Fruit fly (Drosophila melanogaster): Measurements from ENCODE around the gene Spg7.

Gene Spg7

dm6 chrX:2714730-2715129 lies 16.7 kb upstream of the Spg7 start (continued):
- TF ChIP-seq CG31224 (GFP tag; IDR thresholded peaks at IDR 0.05) (no peak), CG13894 (tag; optimal IDR thresholded peaks at IDR 0.05) (no peak), pita (GFP tag; optimal IDR thresholded peaks at IDR 0.05) (no peak), eve (GFP tag; optimal IDR thresholded peaks at IDR 0.05) (no peak), Mrtf (GFP tag; IDR thresholded peaks at IDR 0.05) (no peak), Hand (GFP tag; optimal IDR thresholded peaks at IDR 0.05) (no peak), CG6272 (GFP tag; IDR thresholded peaks at IDR 0.05) (no peak), mld (GFP tag; IDR thresholded peaks at IDR 0.05; ENCODE audit: partially characterized antibody) (no peak), gt (GFP tag; IDR thresholded peaks at IDR 0.05) (no peak), CG9876 (GFP tag; optimal IDR thresholded peaks at IDR 0.05) (no peak), Blimp-1 (GFP tag; optimal IDR thresholded peaks at IDR 0.05) (no peak), Myb (GFP tag; optimal IDR thresholded peaks at IDR 0.05) (peak; percentile 60), fu2 (GFP tag; optimal IDR thresholded peaks at IDR 0.05) (no peak), CG6654 (GFP tag; optimal IDR thresholded peaks at IDR 0.05) (no peak), jumu (GFP tag; optimal IDR thresholded peaks at IDR 0.05) (no peak), oc (tag; optimal IDR thresholded peaks at IDR 0.05) (no peak), CG9797 (GFP tag; optimal IDR thresholded peaks at IDR 0.05) (no peak), gem (tag; optimal IDR thresholded peaks at IDR 0.05) (no peak), Kr (GFP tag; optimal IDR thresholded peaks at IDR 0.05) (no peak), CG15073 (GFP tag; optimal IDR thresholded peaks at IDR 0.05) (no peak), NK7.1 (GFP tag; optimal IDR thresholded peaks at IDR 0.05) (no peak), CG7357 (GFP tag; IDR thresholded peaks at IDR 0.05) (no peak), gce (GFP tag; IDR thresholded peaks at IDR 0.05) (no peak), pros (GFP tag; optimal IDR thresholded peaks at IDR 0.05) (no peak), sna (GFP tag; IDR thresholded peaks at IDR 0.05; ENCODE audit: partially characterized antibody) (peak; percentile 46; the same call in 1 of the 2 replicates), Ssrp (tag; optimal IDR thresholded peaks at IDR 0.05) (no peak), Oaz (GFP tag; IDR thresholded peaks at IDR 0.05) (no peak), Hr51 (GFP tag; optimal IDR thresholded peaks at IDR 0.05) (no peak), fru (optimal IDR thresholded peaks at IDR 0.05) (no peak), Nf-YC (tag; optimal IDR thresholded peaks at IDR 0.05) (no peak), Usf (GFP tag; optimal IDR thresholded peaks at IDR 0.05) (no peak), crp (GFP tag; optimal IDR thresholded peaks at IDR 0.05) (no peak), D (optimal IDR thresholded peaks at IDR 0.05) (no peak), D (GFP tag; optimal IDR thresholded peaks at IDR 0.05) (no peak), zfh2 (GFP tag; optimal IDR thresholded peaks at IDR 0.05) (peak; percentile 30), ewg (GFP tag; optimal IDR thresholded peaks at IDR 0.05) (no peak), pan (optimal IDR thresholded peaks at IDR 0.05) (no peak), pan (GFP tag; optimal IDR thresholded peaks at IDR 0.05 in 1 of 2, IDR thresholded peaks at IDR 0.05 in 1 of 2) (no peak), scrt (GFP tag; optimal IDR thresholded peaks at IDR 0.05) (no peak), zen2 (GFP tag; IDR thresholded peaks at IDR 0.05; ENCODE audit: partially characterized antibody) (no peak), abd-A (tag; optimal IDR thresholded peaks at IDR 0.05) (no peak), jing (GFP tag; optimal IDR thresholded peaks at IDR 0.05) (no peak), sug (tag; optimal IDR thresholded peaks at IDR 0.05) (no peak), jigr1 (GFP tag; IDR thresholded peaks at IDR 0.05) (no peak), CG7963 (GFP tag; IDR thresholded peaks at IDR 0.05; ENCODE audit: partially characterized antibody) (0 out of 3 replicates have a peak, but pooled peaks have one; percentile 5), CG1024 (GFP tag; IDR thresholded peaks at IDR 0.05) (no peak), sim (GFP tag; IDR thresholded peaks at IDR 0.05) (no peak), dysf (GFP tag; IDR thresholded peaks at IDR 0.05) (0 out of 3 replicates have a peak, but pooled peaks have one; percentile 45), emc (GFP tag; optimal IDR thresholded peaks at IDR 0.05) (no peak), Xrp1 (GFP tag; IDR thresholded peaks at IDR 0.05) (no peak), Lim3 (GFP tag; IDR thresholded peaks at IDR 0.05) (no peak), YL-1 (GFP tag; optimal IDR thresholded peaks at IDR 0.05) (no peak)

All from whole organism, embryonic.